Fruit fly (Drosophila melanogaster) Kc167 (cell line): Measurements from ENCODE around the gene tim.

ENCODE experiments used
- Myc ChIP-seq: fragments of >200 bp; optimal IDR thresholded peaks from 2 replicates; lab custom pipeline; 2017; ENCODE audit warnings: missing external identifiers
- Sin3A ChIP-seq: fragments of >200 bp; optimal IDR thresholded peaks from 2 replicates; lab custom pipeline; 2018; ENCODE audit warnings: missing external identifiers
- h ChIP-seq: fragments of >200 bp; optimal IDR thresholded peaks from 3 replicates; lab custom pipeline; 2018; ENCODE audit warnings: missing external identifiers
- insv ChIP-seq: fragments of >200 bp; optimal IDR thresholded peaks from 3 replicates; lab custom pipeline; 2018; ENCODE audit warnings: missing external identifiers
- psq ChIP-seq: fragments of >200 bp; optimal IDR thresholded peaks from 2 replicates; lab custom pipeline; 2017; ENCODE audit warnings: missing external identifiers
- ttk ChIP-seq: sonication (Bioruptor generic); optimal IDR thresholded peaks from 2 replicates; lab custom pipeline; 2017; ENCODE audit warnings: missing external identifiers

Gene tim

dm6 chr2L:3480443-3480839 lies 27.5 kb downstream of the tim start:
- TF ChIP-seq ttk (lab: Kevin White, UChicago) = no peak
- no peak for TF ChIP-seq psq (lab: Kevin White, UChicago)
- TF ChIP-seq h (lab: Kevin White, UChicago) = no peak
- no peak for TF ChIP-seq Myc (lab: Kevin White, UChicago)
- no peak for TF ChIP-seq insv
- no peak for TF ChIP-seq Sin3A (lab: Kevin White, UChicago)

dm6 chr2L:3479697-3480442 lies 28.0 kb downstream of the tim start:
- TF ChIP-seq h (lab: Kevin White, UChicago) (no peak), psq (lab: Kevin White, UChicago) (no peak), insv (no peak), ttk (lab: Kevin White, UChicago) (no peak), Myc (lab: Kevin White, UChicago) (no peak), Sin3A (lab: Kevin White, UChicago) (no peak)

- TF ChIP-seq ttk (lab: Kevin White, UChicago) (no peak), Sin3A (lab: Kevin White, UChicago) (no peak), insv (no peak), h (lab: Kevin White, UChicago) (no peak), Myc (lab: Kevin White, UChicago) (no peak), psq (lab: Kevin White, UChicago) (no peak)
Measured at dm6 chr2L:3478034-3478880, 29.7 kb downstream of the tim start, which contains the start of gene Thor. Thor (plus strand) TSS chr2L:3478434.

- no peak for TF ChIP-seq psq (lab: Kevin White, UChicago)
- TF ChIP-seq ttk (lab: Kevin White, UChicago) = no peak
- no peak for TF ChIP-seq Myc (lab: Kevin White, UChicago)
- TF ChIP-seq h (lab: Kevin White, UChicago) = no peak
- TF ChIP-seq Sin3A (lab: Kevin White, UChicago) = no peak
- TF ChIP-seq insv = no peak
Measured at dm6 chr2L:3477057-3477755, 30.7 kb downstream of the tim start.

- TF ChIP-seq psq (lab: Kevin White, UChicago) (no peak), insv (no peak), h (lab: Kevin White, UChicago) (no peak), Myc (lab: Kevin White, UChicago) (no peak), Sin3A (lab: Kevin White, UChicago) (no peak), ttk (lab: Kevin White, UChicago) (no peak)
Measured at dm6 chr2L:3476399-3477056, 31.4 kb downstream of the tim start.

- TF ChIP-seq h (lab: Kevin White, UChicago) = no peak
- no peak for TF ChIP-seq insv
- TF ChIP-seq ttk (lab: Kevin White, UChicago) = no peak
- no peak for TF ChIP-seq psq (lab: Kevin White, UChicago)
- TF ChIP-seq Myc (lab: Kevin White, UChicago) = no peak
- TF ChIP-seq Sin3A (lab: Kevin White, UChicago) = no peak
Measured at dm6 chr2L:3475948-3476347, 32.0 kb downstream of the tim start.

- no peak for TF ChIP-seq h (lab: Kevin White, UChicago)
- no peak for TF ChIP-seq psq (lab: Kevin White, UChicago)
- TF ChIP-seq insv = no peak
- TF ChIP-seq Sin3A (lab: Kevin White, UChicago) = no peak
- TF ChIP-seq Myc (lab: Kevin White, UChicago) = no peak
- no peak for TF ChIP-seq ttk (lab: Kevin White, UChicago)
Measured at dm6 chr2L:3475168-3475567, 32.8 kb downstream of the tim start.

dm6 chr2L:3472242-3472641 lies 35.7 kb downstream of the tim start, which contains the start of gene Pgant4:
Pgant4 (plus strand) TSS chr2L:3472603.
- no peak for TF ChIP-seq ttk (lab: Kevin White, UChicago)
- no peak for TF ChIP-seq insv
- no peak for TF ChIP-seq psq (lab: Kevin White, UChicago)
- no peak for TF ChIP-seq Myc (lab: Kevin White, UChicago)
- TF ChIP-seq h (lab: Kevin White, UChicago) = no peak
- no peak for TF ChIP-seq Sin3A (lab: Kevin White, UChicago)

dm6 chr2L:3469869-3470268 lies 38.0 kb downstream of the tim start, which contains the start of the genes Pif1 and CG31776:
Pif1 (minus strand) TSS chr2L:3470004.
CG31776 (plus strand) TSS chr2L:3470182.
- TF ChIP-seq insv = no peak
- TF ChIP-seq ttk (lab: Kevin White, UChicago) = no peak
- no peak for TF ChIP-seq Sin3A (lab: Kevin White, UChicago)
- TF ChIP-seq h (lab: Kevin White, UChicago) = no peak
- TF ChIP-seq Myc (lab: Kevin White, UChicago) = no peak
- no peak for TF ChIP-seq psq (lab: Kevin White, UChicago)

dm6 chr2L:3466846-3467245 lies 41.1 kb downstream of the tim start:
- no peak for TF ChIP-seq ttk (lab: Kevin White, UChicago)
- no peak for TF ChIP-seq insv
- TF ChIP-seq h (lab: Kevin White, UChicago) = no peak
- TF ChIP-seq psq (lab: Kevin White, UChicago) = no peak
- TF ChIP-seq Sin3A (lab: Kevin White, UChicago) = no peak
- TF ChIP-seq Myc (lab: Kevin White, UChicago) = no peak
